Fruit fly (Drosophila melanogaster): ENCODE results near the gene ATPsynGL.
"Not testable (repeated sequence)": the region's sequence is repeated elsewhere in the genome, so short reads cannot be mapped to it uniquely, and the experiment has no call there.

Gene ATPsynGL

dm6 chr2L:7746975-7747374 is at the start of gene ATPsynGL:
TSS of gene ATPsynGL (plus strand) at chr2L:7747275.
- no peak for TF ChIP-seq CG17801 (GFP tag; optimal IDR thresholded peaks at IDR 0.05; ENCODE audit: partially characterized antibody)

dm6 chr2L:7701417-7701816 is 45.7 kb upstream of the ATPsynGL start, which contains the start of gene Tep2:
TSS of gene Tep2 (minus strand) at chr2L:7701601.
- TF ChIP-seq CG17801 (GFP tag; optimal IDR thresholded peaks at IDR 0.05; ENCODE audit: partially characterized antibody): no peak

DNA sequence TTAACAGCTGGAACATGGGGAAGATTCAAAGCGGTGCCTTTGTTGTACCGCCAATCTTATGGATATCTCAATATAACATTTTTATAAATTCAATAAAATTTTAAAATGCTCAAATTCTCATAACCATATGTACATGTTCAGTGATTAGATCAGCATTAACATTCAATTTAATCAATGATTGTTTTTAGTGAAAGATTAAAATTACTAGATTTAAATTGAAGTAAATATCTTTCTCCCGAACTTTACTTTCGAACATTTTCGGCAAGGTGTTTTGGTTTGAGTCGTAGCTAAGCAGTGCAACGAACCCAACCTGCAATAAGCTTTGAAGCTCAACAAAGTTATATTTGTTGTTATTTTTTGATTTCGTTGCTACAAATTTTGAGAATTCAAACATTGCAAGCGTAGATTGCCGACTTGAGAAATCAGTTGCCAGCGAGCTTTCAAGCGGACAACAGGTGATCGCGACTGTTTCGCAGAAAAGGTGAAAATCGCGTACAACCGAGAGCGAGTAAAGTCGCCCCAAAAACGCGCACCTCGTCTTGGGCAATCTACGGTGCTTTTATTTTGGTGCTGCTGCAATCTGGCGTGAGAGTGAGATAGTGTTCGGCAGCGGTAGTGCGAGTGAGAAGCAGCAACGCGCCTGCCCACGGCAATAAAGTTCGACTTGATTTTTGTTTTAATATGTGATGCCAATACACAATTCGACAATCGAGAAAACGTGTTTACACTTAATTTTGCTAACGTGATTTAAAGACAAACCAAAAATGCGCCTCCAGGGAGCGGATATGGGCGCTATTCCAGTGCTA is 44.5 kb upstream of the ATPsynGL start, which contains the start of gene Tep3:
Gene Tep3 (plus strand): TSS at position 423 of the 806 bp plus-strand sequence.
- peak; percentile 73 for TF ChIP-seq CG17801 (GFP tag; optimal IDR thresholded peaks at IDR 0.05; ENCODE audit: partially characterized antibody)

- TF ChIP-seq CG17801 (GFP tag; optimal IDR thresholded peaks at IDR 0.05; ENCODE audit: partially characterized antibody): no peak
These were observed 43.5 kb upstream of the ATPsynGL start for dm6 chr2L:7703534-7703933.

DNA sequence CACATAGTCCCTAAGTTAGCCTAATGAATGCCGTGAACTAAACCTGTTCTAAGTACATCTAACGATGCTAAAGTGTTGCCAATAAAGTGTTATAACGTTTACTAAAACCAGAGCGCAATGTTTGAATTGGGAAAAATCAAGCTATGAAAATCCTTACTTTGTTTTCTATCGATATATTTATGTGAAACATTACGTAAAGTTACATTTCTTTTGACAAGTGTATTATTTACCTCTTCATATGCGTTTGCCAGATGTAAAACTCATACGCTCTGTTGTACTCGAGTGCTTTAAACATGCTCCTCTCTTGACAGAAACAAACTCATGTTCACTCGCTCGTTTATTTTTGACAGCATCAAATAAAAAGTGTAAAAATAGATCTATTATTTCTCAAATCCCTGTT is 36.5 kb upstream of the ATPsynGL start, which contains the start of gene Ntl:
Gene Ntl (plus strand): TSS at position 301 of the 400 bp plus-strand sequence.
- TF ChIP-seq CG17801 (GFP tag; optimal IDR thresholded peaks at IDR 0.05; ENCODE audit: partially characterized antibody): no peak

DNA sequence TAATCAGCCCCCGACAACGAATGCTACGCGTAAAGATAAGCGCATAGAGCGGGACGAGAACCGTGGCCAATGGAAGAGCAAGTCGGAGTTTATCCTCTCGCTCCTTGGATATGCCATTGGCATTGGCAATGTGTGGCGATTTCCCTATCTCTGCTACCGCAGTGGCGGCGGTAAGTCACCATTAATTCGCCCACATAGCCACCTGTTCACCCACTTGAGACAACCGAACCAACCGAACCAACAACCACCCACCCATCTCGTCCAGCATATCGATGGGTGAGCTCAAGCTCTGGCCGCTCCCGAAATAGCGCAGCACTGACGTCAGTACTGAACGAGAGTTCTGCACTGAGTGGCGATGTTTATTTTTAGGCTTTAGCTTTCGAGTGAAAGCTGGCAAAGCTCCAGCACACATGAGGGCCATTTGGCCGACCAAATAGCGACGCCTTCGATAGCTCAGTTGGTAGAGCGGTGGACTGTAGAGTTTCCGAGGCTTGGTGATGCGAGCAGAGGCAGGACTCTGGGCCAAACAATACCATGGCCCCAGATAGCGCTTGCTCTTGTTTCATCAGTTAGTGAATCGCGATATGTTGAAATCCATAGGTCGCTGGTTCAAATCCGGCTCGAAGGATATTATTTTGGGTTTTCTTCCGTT is 35.9 kb upstream of the ATPsynGL start:
- no peak for TF ChIP-seq CG17801 (GFP tag; optimal IDR thresholded peaks at IDR 0.05; ENCODE audit: partially characterized antibody)

DNA sequence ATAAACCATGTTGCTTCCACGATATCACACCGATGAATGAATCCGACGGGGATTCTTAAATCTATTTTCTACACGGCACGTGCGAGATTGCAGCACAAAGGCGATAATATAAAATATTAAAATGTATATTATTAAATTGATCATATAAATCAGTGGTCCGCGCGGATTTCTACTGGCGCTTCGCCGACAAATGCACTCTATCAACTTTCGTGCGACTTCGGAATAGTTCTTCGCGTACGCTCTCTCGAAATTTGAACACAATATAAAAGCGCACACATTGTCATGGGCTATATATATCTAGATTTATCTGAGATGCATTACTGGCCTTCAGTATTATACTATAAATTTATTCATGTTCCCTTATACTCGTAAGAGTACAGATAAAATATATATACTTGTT is 30.5 kb upstream of the ATPsynGL start, which contains the start of gene CG33296:
Gene CG33296 (minus strand): TSS at position 101 of the 400 bp plus-strand sequence.
- no peak for TF ChIP-seq CG17801 (GFP tag; optimal IDR thresholded peaks at IDR 0.05; ENCODE audit: partially characterized antibody)

DNA sequence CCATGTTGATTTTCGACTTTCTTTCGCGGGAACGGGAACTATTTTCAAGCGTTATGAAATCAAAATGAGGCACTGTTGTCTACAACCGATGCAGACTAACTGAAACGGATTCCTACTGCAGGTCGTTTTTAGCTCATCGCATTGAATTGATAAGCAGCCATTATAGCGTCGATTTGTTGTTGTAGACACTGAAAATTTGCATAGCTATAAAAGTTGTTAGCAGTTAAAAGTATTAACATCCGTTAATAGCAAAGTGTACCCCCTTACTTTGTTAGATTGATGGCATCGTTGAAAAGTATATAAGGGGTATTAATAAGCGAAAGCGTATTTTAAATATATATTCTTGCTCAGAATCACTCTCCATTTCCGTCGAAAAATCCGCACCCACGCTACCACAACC is 27.7 kb upstream of the ATPsynGL start, which contains the start of gene CG13793:
Gene CG13793 (minus strand): TSS at position 101 of the 400 bp plus-strand sequence.
- TF ChIP-seq CG17801 (GFP tag; optimal IDR thresholded peaks at IDR 0.05; ENCODE audit: partially characterized antibody): no peak

DNA sequence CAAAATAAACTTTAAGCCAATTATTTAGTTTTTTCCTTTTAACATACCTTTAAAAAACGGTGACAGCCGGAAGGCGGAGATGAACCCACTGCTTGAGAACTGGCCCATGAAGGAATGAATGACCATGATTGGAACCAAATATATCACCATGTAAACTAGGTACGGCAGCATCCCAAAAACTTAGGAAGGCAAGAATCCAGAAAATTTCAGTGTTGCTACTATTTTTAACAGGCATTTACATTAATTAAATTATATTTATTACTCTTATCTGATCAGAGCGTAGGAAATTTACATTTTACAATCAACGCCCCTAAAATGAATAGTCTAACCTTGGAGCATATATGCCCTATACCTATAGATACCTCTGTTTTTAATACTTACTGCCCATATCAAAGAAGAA is 25.0 kb upstream of the ATPsynGL start:
- TF ChIP-seq CG17801 (GFP tag; optimal IDR thresholded peaks at IDR 0.05; ENCODE audit: partially characterized antibody): no peak

DNA sequence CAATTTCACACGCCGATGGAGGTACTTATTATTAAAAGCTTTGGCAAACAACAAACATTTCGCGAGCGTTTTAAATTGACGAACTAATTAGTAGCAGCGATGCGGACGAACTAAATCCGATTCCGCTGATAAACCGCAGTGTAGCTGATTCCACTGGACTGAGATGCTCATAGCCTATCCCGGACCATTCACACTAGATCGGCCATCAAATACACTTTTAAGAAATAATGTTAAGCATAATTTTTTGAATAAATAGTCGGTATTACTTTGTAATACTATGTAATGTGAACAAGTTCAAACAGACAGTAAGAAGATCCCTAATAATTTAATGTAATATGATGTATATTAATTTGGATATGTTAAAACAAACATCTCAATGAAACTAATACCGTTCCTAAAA is 24.4 kb upstream of the ATPsynGL start, which contains the start of gene CG13794:
Gene CG13794 (minus strand): TSS at position 101 of the 400 bp plus-strand sequence.
- no peak for TF ChIP-seq CG17801 (GFP tag; optimal IDR thresholded peaks at IDR 0.05; ENCODE audit: partially characterized antibody)

dm6 chr2L:7726268-7726997 is 20.6 kb upstream of the ATPsynGL start, which contains the start of gene CG13795:
TSS of gene CG13795 (minus strand) at chr2L:7726298.
- no peak for TF ChIP-seq CG17801 (GFP tag; optimal IDR thresholded peaks at IDR 0.05; ENCODE audit: partially characterized antibody)

DNA sequence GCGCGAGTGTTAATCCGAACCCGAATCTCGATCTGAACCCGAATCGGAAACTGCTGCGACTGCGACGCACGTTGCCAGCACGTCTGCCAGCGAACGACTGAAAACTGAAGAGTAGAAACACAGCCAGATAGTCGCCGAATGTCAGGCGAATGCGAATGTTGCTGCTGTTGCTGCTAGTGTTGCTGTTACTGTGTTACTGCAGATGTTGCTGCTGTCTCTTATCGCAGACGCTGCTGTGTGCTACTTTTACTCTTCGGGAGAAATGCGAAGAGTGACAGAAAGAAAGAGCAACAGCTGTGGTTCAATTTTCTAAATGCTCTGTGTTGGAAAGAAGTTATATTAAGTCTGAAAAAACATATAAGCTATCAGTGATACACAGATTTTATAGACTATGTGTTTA is 14.5 kb upstream of the ATPsynGL start, which contains the start of gene CG13796:
Gene CG13796 (minus strand): TSS at position 101 of the 400 bp plus-strand sequence.
- not testable (repeated sequence) for TF ChIP-seq CG17801 (GFP tag; optimal IDR thresholded peaks at IDR 0.05; ENCODE audit: partially characterized antibody)

dm6 chr2L:7738709-7739108 is 8.4 kb upstream of the ATPsynGL start, which contains the start of gene CG31904:
TSS of gene CG31904 (minus strand) at chr2L:7738809.
- TF ChIP-seq CG17801 (GFP tag; optimal IDR thresholded peaks at IDR 0.05; ENCODE audit: partially characterized antibody): not testable (repeated sequence)

DNA sequence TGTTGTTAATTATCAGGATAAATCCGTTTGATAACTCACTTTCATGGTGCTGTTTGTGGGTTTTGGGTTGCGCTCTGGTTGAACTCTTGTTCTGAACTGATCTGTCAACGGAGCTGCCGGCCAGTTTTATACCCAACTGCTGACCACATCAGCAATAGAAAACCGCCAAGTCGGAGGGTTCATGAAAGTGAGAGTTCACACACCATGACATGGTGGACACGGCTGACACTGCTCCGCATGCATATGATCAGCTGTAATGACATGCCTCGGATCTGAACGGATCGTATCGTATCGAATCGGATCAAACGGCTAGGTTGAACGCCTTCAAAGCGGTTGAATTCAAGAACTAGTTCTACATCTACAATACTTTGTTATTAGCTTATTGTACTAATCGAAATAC is 5.6 kb upstream of the ATPsynGL start, which contains the start of gene Acp1:
Gene Acp1 (minus strand): TSS at position 101 of the 400 bp plus-strand sequence.
- no peak for TF ChIP-seq CG17801 (GFP tag; optimal IDR thresholded peaks at IDR 0.05; ENCODE audit: partially characterized antibody)

DNA sequence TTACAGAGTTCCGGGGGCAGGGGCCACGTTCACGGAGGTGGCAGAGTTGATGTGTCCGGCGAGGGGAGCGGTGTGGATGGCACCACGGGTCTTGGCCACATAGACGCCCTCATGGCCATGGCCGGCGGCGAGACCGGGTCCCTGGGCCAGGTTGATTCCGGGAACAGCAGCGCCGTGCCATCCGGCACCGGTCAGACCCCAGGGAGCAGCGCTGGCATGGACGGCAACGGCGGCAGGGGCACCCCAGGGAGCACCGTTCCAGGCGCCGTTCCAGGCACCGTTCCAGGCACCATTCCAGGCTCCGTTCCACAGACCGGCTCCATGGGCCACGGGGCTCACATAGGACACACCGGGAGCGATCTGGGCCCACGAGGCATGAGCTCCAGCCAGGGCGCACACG is 2.9 kb upstream of the ATPsynGL start:
- TF ChIP-seq CG17801 (GFP tag; optimal IDR thresholded peaks at IDR 0.05; ENCODE audit: partially characterized antibody): no peak
